Worm (Caenorhabditis elegans): ENCODE data around the gene F36F12.1.

DNA sequence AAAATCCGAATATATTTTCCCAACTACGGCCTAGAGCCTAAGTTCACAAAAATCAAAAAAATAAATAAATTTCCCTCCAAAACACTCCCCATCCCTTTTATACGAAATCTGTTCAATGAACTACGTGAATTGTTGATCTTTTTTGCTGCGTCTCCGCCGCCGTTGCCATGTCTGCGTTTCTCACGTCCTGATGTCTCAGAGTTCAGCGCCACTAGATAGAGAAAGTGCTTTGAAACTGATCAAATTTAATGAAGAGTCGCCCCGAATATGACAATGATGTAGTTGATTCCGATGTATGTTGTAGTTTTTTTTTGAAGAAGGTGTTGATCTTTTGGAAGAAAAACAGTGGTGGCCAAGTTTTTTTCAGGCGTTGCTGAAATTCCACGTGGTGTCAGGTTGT lies 48.8 kb downstream of the F36F12.1 start:
- TF ChIP-seq sox-2 (GFP tag; IDR thresholded peaks at IDR 0.05): no peak
- TF ChIP-seq tbx-2 (tag; optimal IDR thresholded peaks at IDR 0.05): no peak
- TF ChIP-seq gmeb-2 (tag; optimal IDR thresholded peaks at IDR 0.05): no peak
- no peak for TF ChIP-seq pqm-1 (tag; optimal IDR thresholded peaks at IDR 0.05)
- TF ChIP-seq ama-1 (optimal IDR thresholded peaks at IDR 0.05): no peak
- no peak for TF ChIP-seq elt-2 (tag; optimal IDR thresholded peaks at IDR 0.05)
- no peak for TF ChIP-seq ceh-14 (tag; optimal IDR thresholded peaks at IDR 0.05)
- TF ChIP-seq npax-4 (tag; optimal IDR thresholded peaks at IDR 0.05): no peak
- no peak for TF ChIP-seq pag-3 (tag; optimal IDR thresholded peaks at IDR 0.05; ENCODE audit: borderline replicate concordance)
- TF ChIP-seq fkh-10 (GFP tag; optimal IDR thresholded peaks at IDR 0.05): no peak
